Worm (Caenorhabditis elegans) whole organism, L1 larva: ENCODE results near the gene R05A10.8.

Experiments
- aly-2 ChIP-seq: fragments of 150-350 bp; optimal IDR thresholded peaks from 2 replicates; lab custom pipeline; 2014; ENCODE audit warnings: missing biosample characterization, missing genetic modification characterization
- ama-1 ChIP-seq: fragments of 150-350 bp; optimal IDR thresholded peaks from 2 replicates; lab custom pipeline; 2014
- ceh-82 ChIP-seq, 3 experiments: fragments of 150-350 bp in 1 of 3; sonication (generic microtip) in 2 of 3; optimal IDR thresholded peaks; 2 replicates each; lab custom pipeline; 2014 to 2017; ENCODE audit warnings: missing biosample characterization in 3 of 3, missing genetic modification characterization in 3 of 3
- ceh-90 ChIP-seq: sonication (generic microtip); optimal IDR thresholded peaks from 2 replicates; lab custom pipeline; 2016; ENCODE audit warnings: missing genetic modification characterization, missing compliant biosample characterization
- efl-1 ChIP-seq, 4 experiments: fragments of 150-350 bp; optimal IDR thresholded peaks in 3 of 4; peaks in 1 of 4; 1 replicate in 1 of 4; 2 replicates in 3 of 4; lab custom pipeline; 2014; ENCODE audit warnings: missing biosample characterization in 2 of 4, missing genetic modification characterization in 2 of 4, missing genetic modification reagents in 2 of 4
- egl-13 ChIP-seq: sonication (generic microtip); optimal IDR thresholded peaks from 2 replicates; lab custom pipeline; 2016; ENCODE audit warnings: missing genotype, missing genetic modification reagents, missing genetic modification characterization, missing compliant biosample characterization
- egl-27 ChIP-seq, 2 experiments: fragments of 150-350 bp in 1 of 2; sonication (generic microtip); optimal IDR thresholded peaks; 3 replicates each; lab custom pipeline; 2017 to 2018; ENCODE audit warnings: missing biosample characterization in 2 of 2, missing genetic modification characterization in 2 of 2, missing genetic modification reagents in 2 of 2
- elt-3 ChIP-seq, 6 experiments: fragments of 150-350 bp in 1 of 6; sonication (generic microtip); optimal IDR thresholded peaks; 2 replicates each; lab custom pipeline; 2017 to 2018; ENCODE audit warnings: missing biosample characterization in 6 of 6, missing genetic modification characterization in 6 of 6, inconsistent platforms in 1 of 6
- fkh-4 ChIP-seq: sonication (generic microtip); optimal IDR thresholded peaks from 2 replicates; lab custom pipeline; 2016; ENCODE audit warnings: missing compliant biosample characterization, missing genetic modification characterization, borderline replicate concordance
- fos-1 ChIP-seq: fragments of 150-350 bp; optimal IDR thresholded peaks from 2 replicates; lab custom pipeline; 2014; ENCODE audit warnings: missing biosample characterization, missing genetic modification characterization
- grh-1 ChIP-seq: fragments of 200-800 bp; sonication (Bioruptor generic); IDR thresholded peaks from 2 replicates; pipeline ENCODE4 v1.3.6; 2022; ENCODE audit warnings: missing genetic modification reagents, missing genetic modification characterization, missing compliant biosample characterization
- hlh-17 ChIP-seq: fragments of 200-800 bp; sonication (Bioruptor generic); optimal IDR thresholded peaks from 2 replicates; lab custom pipeline; 2018; ENCODE audit warnings: missing genetic modification characterization, mild to moderate bottlenecking, missing compliant biosample characterization, moderate library complexity, borderline replicate concordance
- hlh-4 ChIP-seq: sonication (generic microtip); optimal IDR thresholded peaks from 2 replicates; lab custom pipeline; 2016; ENCODE audit warnings: mild to moderate bottlenecking, missing genetic modification characterization, missing compliant biosample characterization
- isw-1 ChIP-seq: fragments of 200-800 bp; sonication (Bioruptor generic); IDR thresholded peaks from 2 replicates; pipeline ENCODE4 v1.3.6; 2022; ENCODE audit warnings: missing genetic modification characterization, missing compliant biosample characterization
- mab-9 ChIP-seq: fragments of 200-800 bp; sonication (Bioruptor generic); IDR thresholded peaks from 2 replicates; pipeline ENCODE4 v1.3.6; 2022; ENCODE audit warnings: missing genetic modification reagents, missing genetic modification characterization, missing compliant biosample characterization
- nhr-11 ChIP-seq: fragments of 150-350 bp; optimal IDR thresholded peaks from 2 replicates; lab custom pipeline; 2014; ENCODE audit warnings: missing biosample characterization, missing genetic modification characterization
- nhr-12 ChIP-seq: sonication (generic microtip); optimal IDR thresholded peaks from 2 replicates; lab custom pipeline; 2017; ENCODE audit warnings: missing biosample characterization, missing genetic modification characterization
- nhr-237 ChIP-seq: fragments of 150-350 bp; optimal IDR thresholded peaks from 2 replicates; lab custom pipeline; 2014; ENCODE audit warnings: missing biosample characterization, missing genetic modification characterization
- nhr-84 ChIP-seq: sonication (generic microtip); optimal IDR thresholded peaks from 2 replicates; lab custom pipeline; 2017; ENCODE audit warnings: missing biosample characterization, missing genetic modification characterization
- rnt-1 ChIP-seq: sonication (generic microtip); optimal IDR thresholded peaks from 2 replicates; lab custom pipeline; 2016; ENCODE audit warnings: mild to moderate bottlenecking, missing genetic modification characterization, moderate library complexity, missing compliant biosample characterization
- sptf-1 ChIP-seq: fragments of 150-350 bp; optimal IDR thresholded peaks from 2 replicates; lab custom pipeline; 2014; ENCODE audit warnings: missing biosample characterization, missing genetic modification characterization
- swsn-7 ChIP-seq: sonication (generic microtip); optimal IDR thresholded peaks from 2 replicates; lab custom pipeline; 2016; ENCODE audit warnings: missing genetic modification characterization, missing compliant biosample characterization
- tbx-2 ChIP-seq: sonication (generic microtip); optimal IDR thresholded peaks from 2 replicates; lab custom pipeline; 2016; ENCODE audit warnings: missing genetic modification characterization, missing compliant biosample characterization
- unc-130 ChIP-seq: fragments of 150-350 bp; optimal IDR thresholded peaks from 2 replicates; lab custom pipeline; 2017; ENCODE audit warnings: missing biosample characterization, missing genetic modification characterization, inconsistent platforms
- unc-30 ChIP-seq: sonication (generic microtip); optimal IDR thresholded peaks from 2 replicates; lab custom pipeline; 2017; ENCODE audit warnings: missing biosample characterization, missing genetic modification characterization
- unc-98 ChIP-seq: fragments of 200-800 bp; sonication (Bioruptor generic); IDR thresholded peaks from 2 replicates; pipeline ENCODE4 v1.3.6; 2022; ENCODE audit warnings: missing genetic modification characterization, missing compliant biosample characterization
- zag-1 ChIP-seq: fragments of 150-350 bp; optimal IDR thresholded peaks from 2 replicates; lab custom pipeline; 2014; ENCODE audit warnings: missing biosample characterization, missing genetic modification characterization
- zip-4 ChIP-seq: fragments of 200-800 bp; sonication (Bioruptor generic); optimal IDR thresholded peaks from 2 replicates; lab custom pipeline; 2018; ENCODE audit warnings: mild to moderate bottlenecking, missing genetic modification characterization, moderate library complexity, missing compliant biosample characterization
- ztf-4 ChIP-seq: fragments of 150-350 bp; optimal IDR thresholded peaks from 2 replicates; lab custom pipeline; 2014; ENCODE audit warnings: missing biosample characterization, missing genetic modification characterization

R05A10.8 gene

DNA sequence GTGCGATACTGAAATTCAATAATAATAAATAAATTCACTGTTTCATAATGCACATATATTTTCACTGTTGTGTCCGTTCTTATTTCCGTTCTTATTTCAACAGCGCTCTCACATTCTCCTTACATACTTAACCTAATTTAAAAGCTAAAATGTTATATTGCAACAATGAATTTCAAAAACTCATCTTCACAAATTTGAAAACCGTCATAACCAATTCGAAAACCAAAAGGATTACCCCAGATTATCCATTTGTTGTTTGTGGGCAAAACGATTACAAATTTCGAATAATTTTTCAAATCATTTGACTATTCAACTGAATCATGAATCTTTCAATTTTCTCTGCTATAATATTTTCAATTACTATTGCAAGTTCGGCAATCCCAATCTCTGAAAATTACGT is 14.2 kb upstream of the R05A10.8 start, which contains the start of gene R05A10.4:
Gene R05A10.4, plus strand, starts transcription at position 301 of the 400 bp plus-strand sequence.
- TF ChIP-seq ztf-4 (no peak), mab-9 (GFP tag; lab: Robert Waterston, UW) (no peak), egl-27 (tag; optimal IDR thresholded peaks at IDR 0.05; lab: Kevin White, UChicago) (no peak), ama-1 (no peak), unc-98 (GFP tag; lab: Robert Waterston, UW) (no peak)
- TF ChIP-seq, all 84 proteins: peak for 0

DNA sequence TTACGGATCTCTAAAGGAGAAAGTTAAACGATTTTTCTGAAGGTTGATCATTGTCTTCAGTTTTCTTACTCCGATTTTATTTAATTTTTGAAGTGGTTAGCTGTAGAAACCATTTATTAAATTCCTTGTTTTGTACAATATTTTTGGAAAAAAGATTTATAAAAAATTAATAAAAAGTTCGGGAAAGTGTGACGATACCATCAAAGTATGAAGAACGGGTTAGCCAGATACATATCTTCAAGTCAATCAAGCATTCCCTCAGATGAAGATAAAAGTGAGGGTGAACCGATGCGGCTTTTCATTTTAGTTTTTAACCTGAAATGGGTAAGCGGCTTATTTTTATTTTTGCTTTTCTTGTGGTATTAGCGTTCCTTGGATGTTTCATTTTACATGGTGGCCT is 7.5 kb upstream of the R05A10.8 start, which contains the start of gene R05A10.6:
Gene R05A10.6, plus strand, starts transcription at position 301 of the 400 bp plus-strand sequence.
- no peak for TF ChIP-seq zip-4 (GFP tag; lab: Kevin White, UChicago)
- no peak for TF ChIP-seq swsn-7 (tag; lab: Kevin White, UChicago)
- TF ChIP-seq zag-1 (tag; lab: Kevin White, UChicago), result no peak
- TF ChIP-seq aly-2, result no peak
- TF ChIP-seq nhr-237 (tag; lab: Kevin White, UChicago), result no peak
- TF ChIP-seq fos-1 (tag; lab: Kevin White, UChicago), result no peak
- TF ChIP-seq hlh-17 (GFP tag; lab: Kevin White, UChicago), result no peak
- no peak for TF ChIP-seq unc-130
- TF ChIP-seq rnt-1 (tag; lab: Kevin White, UChicago), result no peak
- no peak for TF ChIP-seq ama-1
- no peak for TF ChIP-seq unc-30 (tag; lab: Kevin White, UChicago)
- no peak for TF ChIP-seq ceh-82 (tag; optimal IDR thresholded peaks at IDR 0.05; lab: Kevin White, UChicago)
- TF ChIP-seq isw-1 (GFP tag; lab: Robert Waterston, UW), result no peak

DNA sequence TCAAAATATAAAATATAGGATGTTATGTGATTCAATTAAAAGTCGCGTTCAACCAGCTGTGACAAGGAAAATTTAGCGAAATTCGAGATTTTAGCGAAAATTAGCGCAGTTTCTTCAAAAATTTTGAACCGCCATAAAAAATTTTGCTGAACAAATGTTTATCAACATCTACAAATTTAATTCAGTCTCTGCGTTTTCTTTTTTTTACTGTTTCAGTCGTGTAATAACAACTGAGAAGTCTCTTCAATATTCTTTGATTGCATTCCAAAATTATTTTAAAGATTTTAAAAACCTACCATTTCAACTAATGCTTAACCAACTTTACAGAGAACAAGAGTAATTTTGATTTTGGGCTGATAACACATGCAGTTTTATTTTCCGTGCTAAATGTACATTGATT is 6.1 kb upstream of the R05A10.8 start:
- TF ChIP-seq sptf-1, result no peak
- no peak for TF ChIP-seq fkh-4 (tag; lab: Kevin White, UChicago)

DNA sequence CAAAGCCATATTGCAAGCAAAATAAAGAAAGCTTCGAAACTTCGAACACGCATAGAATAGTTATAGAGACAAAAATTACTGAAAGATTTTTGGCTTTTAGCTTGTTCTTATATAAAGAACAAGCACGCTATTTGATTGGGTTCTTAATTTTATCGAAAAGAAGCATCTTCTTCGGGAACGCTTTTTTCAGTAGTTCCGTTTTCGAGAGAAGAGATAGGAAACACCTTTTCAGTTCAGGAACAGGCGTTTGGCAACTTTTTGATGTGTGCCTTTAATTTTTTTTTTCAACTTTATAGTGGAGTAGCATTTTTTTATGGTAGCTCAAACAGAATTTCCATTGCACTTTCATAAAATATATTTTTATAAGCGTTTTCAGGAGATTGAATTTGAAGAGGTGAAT is 4.8 kb upstream of the R05A10.8 start, which contains the start of gene R05A10.7:
Gene R05A10.7, minus strand, starts transcription at position 101 of the 400 bp plus-strand sequence.
- TF ChIP-seq rnt-1 (tag; lab: Kevin White, UChicago) (no peak), nhr-84 (tag; lab: Kevin White, UChicago) (no peak), ama-1 (no peak), nhr-12 (tag; lab: Kevin White, UChicago) (no peak), tbx-2 (tag; lab: Kevin White, UChicago) (no peak), hlh-4 (tag; lab: Kevin White, UChicago) (no peak), nhr-11 (tag; lab: Kevin White, UChicago) (no peak), ceh-82 (tag; optimal IDR thresholded peaks at IDR 0.05; lab: Kevin White, UChicago) (no peak)

- TF ChIP-seq efl-1 (optimal IDR thresholded peaks at IDR 0.05; lab: Kevin White, UChicago), result no peak
- peak in 1 of 2 experiments; percentile 16 for TF ChIP-seq efl-1 (GFP tag; optimal IDR thresholded peaks at IDR 0.05 in 1 of 2; lab: Kevin White, UChicago)
- TF ChIP-seq unc-30 (tag; lab: Kevin White, UChicago), result no peak
These were observed 4.7 kb downstream of the R05A10.8 start, which contains the start of gene oac-38 for ce11 chrIV:14153261-14153660. oac-38 (minus strand) TSS chrIV:14153361.

DNA sequence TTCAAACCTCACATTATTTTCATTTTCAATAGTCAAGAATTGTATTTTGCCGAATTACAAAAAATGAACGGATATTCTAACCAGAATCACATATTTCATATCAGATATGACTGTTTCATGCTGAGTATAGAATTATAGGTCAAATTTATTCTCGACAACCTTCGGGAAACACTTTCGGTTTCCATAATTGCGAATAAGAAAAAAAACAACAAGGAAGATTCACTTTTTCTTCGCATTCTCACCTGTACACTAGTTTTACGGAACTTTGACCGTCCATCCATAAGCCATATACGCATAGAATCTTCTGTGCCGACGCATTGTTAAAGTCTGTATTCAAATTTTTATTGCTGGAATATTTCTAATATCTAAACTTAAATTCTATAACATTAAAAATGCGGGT is 12.4 kb downstream of the R05A10.8 start, which contains the start of gene oac-37:
Gene oac-37, plus strand, starts transcription at position 301 of the 400 bp plus-strand sequence.
- no peak for TF ChIP-seq egl-27 (tag; optimal IDR thresholded peaks at IDR 0.05; lab: Kevin White, UChicago)
- TF ChIP-seq egl-13, result no peak
- TF ChIP-seq mab-9 (GFP tag; lab: Robert Waterston, UW), result no peak
- no peak for TF ChIP-seq grh-1 (GFP tag; lab: Robert Waterston, UW)
- TF ChIP-seq ceh-90 (tag; lab: Kevin White, UChicago), result no peak
- TF ChIP-seq fos-1 (tag; lab: Kevin White, UChicago), result no peak
- no peak for TF ChIP-seq unc-30 (tag; lab: Kevin White, UChicago)
- no peak for TF ChIP-seq elt-3 (tag; optimal IDR thresholded peaks at IDR 0.05; lab: Kevin White, UChicago)
- TF ChIP-seq zip-4 (GFP tag; lab: Kevin White, UChicago), result no peak
- TF ChIP-seq, all 84 proteins: peak for 0
